Fruit fly (Drosophila melanogaster): ENCODE results near the gene CG13599.

CG13599 gene

DNA sequence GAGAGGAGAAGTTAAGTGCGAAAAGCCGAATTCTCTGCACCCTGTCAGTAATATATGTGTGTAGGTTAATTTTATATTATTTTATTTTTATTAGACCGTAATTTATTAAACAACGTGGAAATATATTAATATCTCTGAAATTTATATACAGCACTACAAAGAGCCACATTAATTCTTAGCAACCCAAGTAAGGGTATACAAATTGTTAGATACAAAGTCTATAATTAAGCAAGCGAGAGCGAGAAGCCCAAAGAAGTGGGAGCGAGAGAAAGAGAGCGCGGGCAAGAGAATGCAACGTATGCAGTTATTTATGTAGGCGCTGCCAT is 44.4 kb upstream of the CG13599 start (continued):
- TF ChIP-seq CG34224 (GFP tag; IDR thresholded peaks at IDR 0.05; ENCODE audit: partially characterized antibody) (no peak), CG9215 (GFP tag; IDR thresholded peaks at IDR 0.05) (peak; percentile 78), Doc2 (GFP tag; IDR thresholded peaks at IDR 0.05) (no peak), CG3407 (GFP tag; optimal IDR thresholded peaks at IDR 0.05) (peak; percentile 90), Ets97D (GFP tag; optimal IDR thresholded peaks at IDR 0.05) (peak; percentile 34), psq (GFP tag; optimal IDR thresholded peaks at IDR 0.05) (peak; percentile 84), E2f1 (GFP tag; IDR thresholded peaks at IDR 0.05) (peak; percentile 94), CG1647 (GFP tag; optimal IDR thresholded peaks at IDR 0.05) (peak; percentile 60), CG4617 (GFP tag; optimal IDR thresholded peaks at IDR 0.05; ENCODE audit: borderline replicate concordance) (peak; percentile 69), Oli (tag; optimal IDR thresholded peaks at IDR 0.05) (peak; percentile 93), CG8944 (GFP tag; optimal IDR thresholded peaks at IDR 0.05) (peak; percentile 4), en (GFP tag; optimal IDR thresholded peaks at IDR 0.05) (no peak), CG17385 (GFP tag; optimal IDR thresholded peaks at IDR 0.05) (peak; percentile 88), Sry-β (GFP tag; optimal IDR thresholded peaks at IDR 0.05) (peak; percentile 59), jumu (GFP tag; optimal IDR thresholded peaks at IDR 0.05) (no peak), dpn (GFP tag; optimal IDR thresholded peaks at IDR 0.05) (peak; percentile 49 to 88), vvl (GFP tag; IDR thresholded peaks at IDR 0.05) (peak; percentile 97), CG6765 (GFP tag; optimal IDR thresholded peaks at IDR 0.05) (peak; percentile 35), CG14014 (GFP tag; IDR thresholded peaks at IDR 0.05) (peak; percentile 90), CG1602 (GFP tag; optimal IDR thresholded peaks at IDR 0.05) (peak; percentile 92), TFAM (GFP tag; optimal IDR thresholded peaks at IDR 0.05) (peak; percentile 76), dmrt99B (tag; optimal IDR thresholded peaks at IDR 0.05) (peak; percentile 94), CG4424 (GFP tag; optimal IDR thresholded peaks at IDR 0.05) (peak; percentile 93), HLHmδ (GFP tag; optimal IDR thresholded peaks at IDR 0.05) (no peak), Dll (GFP tag; IDR thresholded peaks at IDR 0.05; ENCODE audit: partially characterized antibody) (no peak), Med (GFP tag) (peak; percentile 74), CG18262 (tag; optimal IDR thresholded peaks at IDR 0.05) (peak; percentile 98), CG4707 (GFP tag; optimal IDR thresholded peaks at IDR 0.05) (peak; percentile 86), Drgx (GFP tag; IDR thresholded peaks at IDR 0.05) (peak; percentile 99), sr (GFP tag; IDR thresholded peaks at IDR 0.05) (peak; percentile 46; the same call in 2 of the 3 replicates), gcm (GFP tag; optimal IDR thresholded peaks at IDR 0.05) (peak; percentile 96), CG4360 (GFP tag; IDR thresholded peaks at IDR 0.05) (no peak), Fer2 (tag; optimal IDR thresholded peaks at IDR 0.05) (peak; percentile 74), sug (tag; optimal IDR thresholded peaks at IDR 0.05) (peak; percentile 22), zen (tag; optimal IDR thresholded peaks at IDR 0.05) (peak; percentile 94), unpg (GFP tag; optimal IDR thresholded peaks at IDR 0.05) (peak; percentile 95), emc (GFP tag; optimal IDR thresholded peaks at IDR 0.05) (no peak), CG17568 (GFP tag; optimal IDR thresholded peaks at IDR 0.05) (peak; percentile 82), CG32767 (GFP tag; IDR thresholded peaks at IDR 0.05) (peak; percentile 92), CG15479 (GFP tag; optimal IDR thresholded peaks at IDR 0.05) (no peak), hth (optimal IDR thresholded peaks at IDR 0.05) (no peak), CG7556 (GFP tag; optimal IDR thresholded peaks at IDR 0.05) (peak; percentile 87), CG7786 (GFP tag; optimal IDR thresholded peaks at IDR 0.05) (no peak), kay (GFP tag; optimal IDR thresholded peaks at IDR 0.05) (peak; percentile 76), CG13894 (tag; optimal IDR thresholded peaks at IDR 0.05) (peak; percentile 38), sim (GFP tag; IDR thresholded peaks at IDR 0.05) (peak; percentile 89), Kr (GFP tag; optimal IDR thresholded peaks at IDR 0.05) (no peak), Awh (GFP tag; IDR thresholded peaks at IDR 0.05) (peak; percentile 96), ken (GFP tag; IDR thresholded peaks at IDR 0.05) (peak; percentile 93), zfh2 (GFP tag; optimal IDR thresholded peaks at IDR 0.05) (no peak), Spps (tag; optimal IDR thresholded peaks at IDR 0.05) (peak; percentile 97), mld (GFP tag; IDR thresholded peaks at IDR 0.05; ENCODE audit: partially characterized antibody) (no peak)
